Fruit fly (Drosophila melanogaster): Measurements from ENCODE around the gene TTLL3B.

Gene TTLL3B

DNA sequence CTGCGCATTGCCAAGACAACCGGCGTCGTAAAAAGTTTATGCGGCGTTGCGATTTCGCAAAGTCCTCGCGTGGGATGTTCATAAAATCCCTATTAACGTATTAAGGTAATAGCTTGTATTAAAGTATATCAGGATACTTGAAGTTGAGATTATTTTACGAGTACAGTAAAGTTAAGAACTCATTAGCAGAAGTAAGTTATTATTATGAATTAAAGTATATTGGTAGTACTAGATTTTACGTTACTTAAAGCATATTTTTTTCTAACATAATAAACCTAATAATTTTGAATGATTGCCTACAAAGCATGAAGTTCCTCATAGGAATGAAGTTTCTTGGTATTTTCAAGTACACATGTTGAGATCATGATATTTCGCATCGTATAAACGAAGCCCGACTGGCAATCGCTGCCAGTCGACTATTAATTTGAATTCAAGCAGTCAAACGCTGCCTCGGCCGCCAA lies 38.8 kb upstream of the TTLL3B start (continued):
- TF ChIP-seq CG8089 (GFP tag; optimal IDR thresholded peaks at IDR 0.05) (peak; percentile 10), Aef1 (GFP tag; IDR thresholded peaks at IDR 0.05) (no peak), bsh (GFP tag; optimal IDR thresholded peaks at IDR 0.05) (peak; percentile 47 to 58), Six4 (GFP tag; optimal IDR thresholded peaks at IDR 0.05) (peak; percentile 41), pfk (GFP tag; optimal IDR thresholded peaks at IDR 0.05) (no peak), CG9609 (GFP tag; optimal IDR thresholded peaks at IDR 0.05) (no peak), Nf-YC (tag; optimal IDR thresholded peaks at IDR 0.05) (peak; percentile 36), CG14014 (GFP tag; IDR thresholded peaks at IDR 0.05) (0 out of 2 replicates have a peak, but pooled peaks have one; percentile 34), HLH3B (GFP tag; IDR thresholded peaks at IDR 0.05) (no peak), Oli (tag; optimal IDR thresholded peaks at IDR 0.05) (peak; percentile 59), dm (GFP tag; optimal IDR thresholded peaks at IDR 0.05) (no peak), CG5180 (GFP tag; optimal IDR thresholded peaks at IDR 0.05) (no peak), CG7839 (tag; optimal IDR thresholded peaks at IDR 0.05) (peak; percentile 71), CG12299 (tag; optimal IDR thresholded peaks at IDR 0.05) (peak; percentile 12), inv (GFP tag; IDR thresholded peaks at IDR 0.05; ENCODE audit: partially characterized antibody) (no peak), CG3281 (GFP tag; optimal IDR thresholded peaks at IDR 0.05) (peak; percentile 33), gcm (GFP tag; optimal IDR thresholded peaks at IDR 0.05) (peak; percentile 56), luna (GFP tag; optimal IDR thresholded peaks at IDR 0.05) (no peak), pnt (GFP tag; optimal IDR thresholded peaks at IDR 0.05) (no peak), lmd (GFP tag; IDR thresholded peaks at IDR 0.05) (peak; percentile 20; the same call in 1 of the 2 replicates), Lhr (GFP tag; optimal IDR thresholded peaks at IDR 0.05) (no peak), CG10267 (tag; optimal IDR thresholded peaks at IDR 0.05) (peak; percentile 79), CG10979 (tag; optimal IDR thresholded peaks at IDR 0.05) (peak; percentile 83), corto (GFP tag; optimal IDR thresholded peaks at IDR 0.05) (no peak), Sox100B (GFP tag; optimal IDR thresholded peaks at IDR 0.05) (peak; percentile 84), Atf6 (GFP tag; IDR thresholded peaks at IDR 0.05) (peak; percentile 14; the same call in 1 of the 2 replicates), cwo (GFP tag; optimal IDR thresholded peaks at IDR 0.05) (peak; percentile 12), CG31388 (GFP tag; optimal IDR thresholded peaks at IDR 0.05) (no peak), CG32532 (GFP tag; IDR thresholded peaks at IDR 0.05) (0 out of 2 replicates have a peak, but pooled peaks have one; percentile 33), CG2875 (GFP tag; optimal IDR thresholded peaks at IDR 0.05) (peak; percentile 50), zfh2 (GFP tag; optimal IDR thresholded peaks at IDR 0.05) (peak; percentile 0), Ssrp (tag; optimal IDR thresholded peaks at IDR 0.05) (peak; percentile 53), Blimp-1 (GFP tag; optimal IDR thresholded peaks at IDR 0.05) (peak; percentile 29), CG12219 (GFP tag; optimal IDR thresholded peaks at IDR 0.05) (peak; percentile 54), danr (GFP tag; IDR thresholded peaks at IDR 0.05) (0 out of 2 replicates have a peak, but pooled peaks have one; percentile 28), Adf1 (GFP tag; IDR thresholded peaks at IDR 0.05) (no peak), Drgx (GFP tag; IDR thresholded peaks at IDR 0.05) (0 out of 2 replicates have a peak, but pooled peaks have one; percentile 9), tin (GFP tag; optimal IDR thresholded peaks at IDR 0.05) (peak; percentile 27), sc (optimal IDR thresholded peaks at IDR 0.05) (no peak), sc (GFP tag; optimal IDR thresholded peaks at IDR 0.05) (peak; percentile 37), ab (GFP tag; optimal IDR thresholded peaks at IDR 0.05) (no peak), CG17359 (tag; optimal IDR thresholded peaks at IDR 0.05) (peak; percentile 48), CG4707 (GFP tag; optimal IDR thresholded peaks at IDR 0.05) (no peak), ems (GFP tag; optimal IDR thresholded peaks at IDR 0.05) (no peak), CG1233 (GFP tag; optimal IDR thresholded peaks at IDR 0.05) (peak; percentile 38), CG17568 (GFP tag; optimal IDR thresholded peaks at IDR 0.05) (no peak), Hr3 (GFP tag; optimal IDR thresholded peaks at IDR 0.05) (peak; percentile 27), Bteb2 (GFP tag; optimal IDR thresholded peaks at IDR 0.05) (peak; percentile 8), org-1 (GFP tag; optimal IDR thresholded peaks at IDR 0.05) (peak; percentile 36), z (GFP tag; IDR thresholded peaks at IDR 0.05) (no peak)
